Fruit fly (Drosophila melanogaster): ENCODE measurements around the gene alpha-PheRS.

alpha-PheRS gene

dm6 chrX:8178165-8178955, 33.0 kb upstream of the alpha-PheRS start, which contains the start of gene sdt:
TSS of gene sdt (plus strand) at chrX:8178549.
- TF ChIP-seq pad (GFP tag; optimal IDR thresholded peaks at IDR 0.05) (no peak), tj (GFP tag; optimal IDR thresholded peaks at IDR 0.05) (no peak)

dm6 chrX:8177742-8178141, 32.3 kb upstream of the alpha-PheRS start:
- TF ChIP-seq bab1 (GFP tag; optimal IDR thresholded peaks at IDR 0.05), result no peak
- peak; percentile 17 for TF ChIP-seq pad (GFP tag; optimal IDR thresholded peaks at IDR 0.05)

- TF ChIP-seq Crg-1 (GFP tag; optimal IDR thresholded peaks at IDR 0.05) (no peak), CG14711 (tag; optimal IDR thresholded peaks at IDR 0.05) (peak; percentile 38)
Measured at dm6 chrX:8177030-8177349, 31.6 kb upstream of the alpha-PheRS start, which contains the start of gene slpr. TSS of gene slpr (minus strand) at chrX:8177185.

- no peak for TF ChIP-seq cic (GFP tag; optimal IDR thresholded peaks at IDR 0.05)
- no peak for TF ChIP-seq CG12768 (GFP tag; optimal IDR thresholded peaks at IDR 0.05)
- TF ChIP-seq toe (GFP tag; optimal IDR thresholded peaks at IDR 0.05), result no peak
- peak; percentile 29 for TF ChIP-seq tj (GFP tag; optimal IDR thresholded peaks at IDR 0.05)
- no peak for TF ChIP-seq pad (GFP tag; optimal IDR thresholded peaks at IDR 0.05)
- TF ChIP-seq Mnt (GFP tag; optimal IDR thresholded peaks at IDR 0.05), result peak; percentile 51
- TF ChIP-seq CG1620 (GFP tag; optimal IDR thresholded peaks at IDR 0.05), result no peak
- TF ChIP-seq CG11617 (GFP tag; optimal IDR thresholded peaks at IDR 0.05), result peak; percentile 19
- peak; percentile 80 for TF ChIP-seq CG14711 (tag; optimal IDR thresholded peaks at IDR 0.05)
- TF ChIP-seq cnc (optimal IDR thresholded peaks at IDR 0.05), result no peak
- no peak for TF ChIP-seq CG5204 (GFP tag; optimal IDR thresholded peaks at IDR 0.05)
- no peak for TF ChIP-seq Hr96 (GFP tag; optimal IDR thresholded peaks at IDR 0.05)
- no peak for TF ChIP-seq bab1 (GFP tag; optimal IDR thresholded peaks at IDR 0.05)
- TF ChIP-seq CG33017 (tag; optimal IDR thresholded peaks at IDR 0.05), result no peak
- no peak for TF ChIP-seq ovo (GFP tag; optimal IDR thresholded peaks at IDR 0.05)
- no peak for TF ChIP-seq kay (GFP tag; ENCODE audit: borderline replicate concordance)
- TF ChIP-seq CG7101 (tag; optimal IDR thresholded peaks at IDR 0.05), result no peak
- TF ChIP-seq Crg-1 (GFP tag; optimal IDR thresholded peaks at IDR 0.05), result no peak
- no peak for TF ChIP-seq CG7045 (GFP tag; optimal IDR thresholded peaks at IDR 0.05)
- TF ChIP-seq Clk (GFP tag; optimal IDR thresholded peaks at IDR 0.05), result no peak
Measured at dm6 chrX:8176291-8177029, 31.1 kb upstream of the alpha-PheRS start.

dm6 chrX:8170166-8170565, 24.8 kb upstream of the alpha-PheRS start, which contains the start of gene CG2278:
TSS of gene CG2278 (minus strand) at chrX:8170266.
- no peak for TF ChIP-seq kay (GFP tag; ENCODE audit: borderline replicate concordance)
- TF ChIP-seq cnc (optimal IDR thresholded peaks at IDR 0.05), result no peak
- TF ChIP-seq CG14711 (tag; optimal IDR thresholded peaks at IDR 0.05), result no peak
- no peak for TF ChIP-seq toe (GFP tag; optimal IDR thresholded peaks at IDR 0.05)

- no peak for TF ChIP-seq kay (GFP tag; ENCODE audit: borderline replicate concordance)
- TF ChIP-seq Hr96 (GFP tag; optimal IDR thresholded peaks at IDR 0.05), result no peak
- no peak for TF ChIP-seq bab1 (GFP tag; optimal IDR thresholded peaks at IDR 0.05)
- TF ChIP-seq Clk (GFP tag; optimal IDR thresholded peaks at IDR 0.05), result no peak
- no peak for TF ChIP-seq tj (GFP tag; optimal IDR thresholded peaks at IDR 0.05)
- no peak for TF ChIP-seq CG14711 (tag; optimal IDR thresholded peaks at IDR 0.05)
- no peak for TF ChIP-seq CG7101 (tag; optimal IDR thresholded peaks at IDR 0.05)
- no peak for TF ChIP-seq CG33017 (tag; optimal IDR thresholded peaks at IDR 0.05)
- no peak for TF ChIP-seq Crg-1 (GFP tag; optimal IDR thresholded peaks at IDR 0.05)
- no peak for TF ChIP-seq CG11617 (GFP tag; optimal IDR thresholded peaks at IDR 0.05)
- TF ChIP-seq ovo (GFP tag; optimal IDR thresholded peaks at IDR 0.05), result no peak
- no peak for TF ChIP-seq CG1620 (GFP tag; optimal IDR thresholded peaks at IDR 0.05)
- TF ChIP-seq CG7045 (GFP tag; optimal IDR thresholded peaks at IDR 0.05), result no peak
- no peak for TF ChIP-seq toe (GFP tag; optimal IDR thresholded peaks at IDR 0.05)
- TF ChIP-seq cnc (optimal IDR thresholded peaks at IDR 0.05), result no peak
- TF ChIP-seq cic (GFP tag; optimal IDR thresholded peaks at IDR 0.05), result no peak
- no peak for TF ChIP-seq CG12768 (GFP tag; optimal IDR thresholded peaks at IDR 0.05)
Measured at dm6 chrX:8165608-8166007, 20.2 kb upstream of the alpha-PheRS start, which contains the start of gene Or7a. TSS of gene Or7a (minus strand) at chrX:8165708.

dm6 chrX:8163452-8163851, 18.1 kb upstream of the alpha-PheRS start:
- no peak for TF ChIP-seq cic (GFP tag; optimal IDR thresholded peaks at IDR 0.05)
- TF ChIP-seq bab1 (GFP tag; optimal IDR thresholded peaks at IDR 0.05), result no peak
- no peak for TF ChIP-seq Crg-1 (GFP tag; optimal IDR thresholded peaks at IDR 0.05)
- no peak for TF ChIP-seq pad (GFP tag; optimal IDR thresholded peaks at IDR 0.05)
- no peak for TF ChIP-seq ovo (GFP tag; optimal IDR thresholded peaks at IDR 0.05)
- TF ChIP-seq kay (GFP tag; ENCODE audit: borderline replicate concordance), result no peak
- TF ChIP-seq cnc (optimal IDR thresholded peaks at IDR 0.05), result no peak
- no peak for TF ChIP-seq CG14711 (tag; optimal IDR thresholded peaks at IDR 0.05)
- no peak for TF ChIP-seq Hr96 (GFP tag; optimal IDR thresholded peaks at IDR 0.05)
- TF ChIP-seq CG7101 (tag; optimal IDR thresholded peaks at IDR 0.05), result no peak
- TF ChIP-seq CG5204 (GFP tag; optimal IDR thresholded peaks at IDR 0.05), result no peak
- TF ChIP-seq CG7045 (GFP tag; optimal IDR thresholded peaks at IDR 0.05), result no peak
- TF ChIP-seq CG12768 (GFP tag; optimal IDR thresholded peaks at IDR 0.05), result no peak
- TF ChIP-seq CG33017 (tag; optimal IDR thresholded peaks at IDR 0.05), result no peak
- TF ChIP-seq CG1620 (GFP tag; optimal IDR thresholded peaks at IDR 0.05), result no peak
- TF ChIP-seq toe (GFP tag; optimal IDR thresholded peaks at IDR 0.05), result no peak
- no peak for TF ChIP-seq Clk (GFP tag; optimal IDR thresholded peaks at IDR 0.05)
- no peak for TF ChIP-seq CG11617 (GFP tag; optimal IDR thresholded peaks at IDR 0.05)
- no peak for TF ChIP-seq tj (GFP tag; optimal IDR thresholded peaks at IDR 0.05)
